Worm (Caenorhabditis elegans): Measurements from ENCODE around the gene Y48B6A.10.

DNA sequence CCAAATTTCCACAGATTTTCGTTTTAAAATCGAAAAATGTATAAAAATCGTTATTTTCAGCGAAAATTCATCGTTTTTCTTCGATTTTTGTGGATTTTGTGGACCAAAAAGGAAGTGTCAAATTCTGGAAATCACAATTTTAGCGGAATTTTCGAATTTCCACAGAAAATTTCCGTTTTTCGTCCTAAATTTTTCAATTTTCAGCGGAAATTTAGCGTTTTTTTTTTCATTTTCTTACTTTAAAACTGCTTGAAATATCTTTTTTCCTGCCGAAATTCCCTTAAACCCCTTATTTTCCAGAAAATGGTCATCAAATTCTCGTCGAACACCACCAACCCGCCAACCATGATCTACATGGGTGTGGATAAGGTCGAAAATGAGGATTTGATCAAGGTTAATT is 37.8 kb downstream of the Y48B6A.10 start, which contains the start of gene Y54G11A.2:
- no peak for TF ChIP-seq lin-14 (GFP tag; optimal IDR thresholded peaks at IDR 0.05)
- no peak for TF ChIP-seq hlh-4 (tag; optimal IDR thresholded peaks at IDR 0.05)
- TF ChIP-seq ama-1 (optimal IDR thresholded peaks at IDR 0.05), result no peak
- no peak for TF ChIP-seq jun-1 (tag; optimal IDR thresholded peaks at IDR 0.05)
- no peak for TF ChIP-seq alr-1 (tag; optimal IDR thresholded peaks at IDR 0.05; ENCODE audit: borderline replicate concordance)
- TF ChIP-seq fos-1 (tag; optimal IDR thresholded peaks at IDR 0.05), result no peak
- no peak for TF ChIP-seq nhr-11 (tag; optimal IDR thresholded peaks at IDR 0.05)
- TF ChIP-seq ztf-11 (tag; optimal IDR thresholded peaks at IDR 0.05), result no peak
- no peak for TF ChIP-seq lin-39 (tag; optimal IDR thresholded peaks at IDR 0.05)
- no peak for TF ChIP-seq nhr-28 (tag; optimal IDR thresholded peaks at IDR 0.05)
- no peak for TF ChIP-seq unc-62 (GFP tag; optimal IDR thresholded peaks at IDR 0.05)
